Fruit fly (Drosophila melanogaster): ENCODE results near the gene pzg.

DNA sequence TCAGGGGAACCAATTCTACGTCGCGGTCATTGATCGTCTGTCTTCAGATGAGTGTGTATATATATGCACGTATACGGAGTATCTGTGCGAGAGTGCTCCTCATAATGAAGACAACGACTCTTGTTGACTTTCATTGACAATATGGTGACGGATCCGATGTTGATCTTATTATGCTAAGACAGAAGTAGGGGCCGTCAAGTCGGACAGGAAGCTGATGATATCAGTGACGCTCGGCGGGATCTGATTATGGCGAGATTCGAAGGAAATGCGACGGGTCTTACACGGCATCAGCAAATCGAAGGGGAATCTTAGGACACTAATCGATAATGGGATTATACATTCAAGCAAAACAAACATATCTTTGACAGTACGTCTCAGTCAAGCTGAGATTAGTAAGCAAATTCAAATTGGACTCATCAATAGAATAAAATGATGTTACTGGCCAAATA lies 31.4 kb upstream of the pzg start:
- TF ChIP-seq CG3838 (GFP tag; optimal IDR thresholded peaks at IDR 0.05), result no peak
- TF ChIP-seq sug (tag; optimal IDR thresholded peaks at IDR 0.05), result no peak
- no peak for TF ChIP-seq Elba2 (GFP tag; optimal IDR thresholded peaks at IDR 0.05)
- no peak for TF ChIP-seq Stat92E (GFP tag; optimal IDR thresholded peaks at IDR 0.05)
- TF ChIP-seq tna (GFP tag; IDR thresholded peaks at IDR 0.05; ENCODE audit: partially characterized antibody), result no peak

Data from whole organism, embryonic.